Fruit fly (Drosophila melanogaster) whole organism, embryonic: ENCODE data around the gene CG5196.

ENCODE experiments used
- Atf3 ChIP-seq: fragments of 200-800 bp; sonication (Bioruptor generic); optimal IDR thresholded peaks from 3 replicates; lab custom pipeline; 2016; ENCODE audit warnings: missing biosample characterization, missing genetic modification characterization
- Awh ChIP-seq: fragments of 200-800 bp; sonication (Bioruptor generic); IDR thresholded peaks from 2 replicates; pipeline ENCODE4, ENCODE4 v1.3.6; 2022; ENCODE audit warnings: missing biosample characterization, missing genetic modification characterization
- Blimp-1 ChIP-seq: fragments of 200-800 bp; sonication (Bioruptor generic); optimal IDR thresholded peaks from 3 replicates; lab custom pipeline; 2018; ENCODE audit warnings: missing biosample characterization, missing genetic modification characterization, mild to moderate bottlenecking, moderate library complexity, missing genetic modification reagents
- Bteb2 ChIP-seq: fragments of 200-800 bp; sonication (Bioruptor generic); optimal IDR thresholded peaks from 2 replicates; lab custom pipeline; 2016; ENCODE audit warnings: missing biosample characterization, missing genetic modification characterization
- CG10543 ChIP-seq: fragments of 200-800 bp; sonication (Bioruptor generic); optimal IDR thresholded peaks from 3 replicates; lab custom pipeline; 2017; ENCODE audit warnings: missing biosample characterization, mild to moderate bottlenecking, missing genetic modification characterization, moderate library complexity
- CG10979 ChIP-seq: fragments of 200-800 bp; sonication (Bioruptor generic); optimal IDR thresholded peaks from 2 replicates; lab custom pipeline; 2018; ENCODE audit warnings: missing biosample characterization, mild to moderate bottlenecking, missing genetic modification characterization, moderate library complexity
- CG12659 ChIP-seq: fragments of 200-800 bp; sonication (Bioruptor generic); optimal IDR thresholded peaks from 3 replicates; lab custom pipeline; 2017; ENCODE audit warnings: mild to moderate bottlenecking, missing biosample characterization, missing genetic modification reagents, missing genetic modification characterization
- CG12744 ChIP-seq: fragments of 200-800 bp; sonication (Bioruptor generic); optimal IDR thresholded peaks from 2 replicates; lab custom pipeline; 2016; ENCODE audit warnings: missing biosample characterization, missing genetic modification characterization
- CG16813 ChIP-seq: fragments of 200-800 bp; sonication (Bioruptor generic); IDR thresholded peaks from 3 replicates; pipeline ENCODE4 v1.3.6; 2022; ENCODE audit warnings: missing biosample characterization, missing genetic modification characterization; ENCODE audit not compliant: partially characterized antibody
- CG17186 ChIP-seq: fragments of 200-800 bp; sonication (Bioruptor generic); optimal IDR thresholded peaks from 3 replicates; lab custom pipeline; 2017; ENCODE audit warnings: missing biosample characterization, missing genetic modification reagents, missing genetic modification characterization
- CG18011 ChIP-seq: fragments of 200-800 bp; sonication (Bioruptor generic); optimal IDR thresholded peaks from 2 replicates; lab custom pipeline; 2017; ENCODE audit warnings: missing biosample characterization, missing genetic modification characterization, mild to moderate bottlenecking, moderate library complexity, missing genotype
- CG30020 ChIP-seq: fragments of 200-800 bp; optimal IDR thresholded peaks from 2 replicates; lab custom pipeline; 2019; ENCODE audit warnings: missing biosample characterization, mild to moderate bottlenecking, missing genetic modification characterization, moderate library complexity
- CG31388 ChIP-seq: fragments of 200-800 bp; sonication (Bioruptor generic); optimal IDR thresholded peaks from 2 replicates; lab custom pipeline; 2016; ENCODE audit warnings: missing biosample characterization, missing genetic modification characterization
- CG3163 ChIP-seq: fragments of 200-800 bp; sonication (Bioruptor generic); optimal IDR thresholded peaks from 3 replicates; lab custom pipeline; 2016; ENCODE audit warnings: missing biosample characterization, missing genetic modification characterization
- CG8924 ChIP-seq: fragments of 200-800 bp; optimal IDR thresholded peaks from 3 replicates; lab custom pipeline; 2019; ENCODE audit warnings: missing biosample characterization, mild to moderate bottlenecking, missing genetic modification characterization, moderate library complexity
- Dll ChIP-seq: fragments of 200-800 bp; sonication (Bioruptor generic); IDR thresholded peaks from 4 replicates; pipeline ENCODE4 v1.3.6; 2022; ENCODE audit warnings: missing biosample characterization, missing genetic modification characterization; ENCODE audit not compliant: partially characterized antibody
- E2f2 ChIP-seq: fragments of 200-800 bp; sonication (Bioruptor generic); IDR thresholded peaks from 2 replicates; pipeline ENCODE4 v1.3.6; 2022; ENCODE audit warnings: missing biosample characterization, missing genetic modification characterization
- Eip74EF ChIP-seq, 2 experiments: fragments of 200-800 bp in 1 of 2; fragments of >200 bp in 1 of 2; sonication (Bioruptor generic) in 1 of 2; optimal IDR thresholded peaks; 2 replicates each; lab custom pipeline; 2017 to 2019; ENCODE audit warnings: missing biosample characterization in 2 of 2, missing genetic modification characterization in 2 of 2, mild to moderate bottlenecking in 1 of 2, moderate library complexity in 1 of 2
- Elba2 ChIP-seq: fragments of 200-800 bp; sonication (Bioruptor generic); optimal IDR thresholded peaks from 3 replicates; lab custom pipeline; 2016; ENCODE audit warnings: missing biosample characterization, missing genetic modification characterization
- Hmr ChIP-seq: fragments of 200-800 bp; sonication (Bioruptor generic); optimal IDR thresholded peaks from 3 replicates; lab custom pipeline; 2017; ENCODE audit warnings: mild to moderate bottlenecking, missing biosample characterization, missing genetic modification reagents, missing genetic modification characterization
- Myb ChIP-seq: fragments of 200-800 bp; sonication (Bioruptor generic); optimal IDR thresholded peaks from 2 replicates; lab custom pipeline; 2016; ENCODE audit warnings: missing biosample characterization, missing genetic modification characterization
- Rx ChIP-seq: fragments of 200-800 bp; sonication (Bioruptor generic); IDR thresholded peaks from 2 replicates; pipeline ENCODE4 v1.3.6; 2022; ENCODE audit warnings: missing biosample characterization, missing genetic modification characterization
- Sox102F ChIP-seq: fragments of 200-800 bp; sonication (Bioruptor generic); optimal IDR thresholded peaks from 2 replicates; lab custom pipeline; 2018; ENCODE audit warnings: missing biosample characterization, mild to moderate bottlenecking, missing genetic modification characterization, moderate library complexity
- al ChIP-seq: fragments of 200-800 bp; sonication (Bioruptor generic); IDR thresholded peaks from 2 replicates; pipeline ENCODE4 v1.3.6; 2022; ENCODE audit warnings: missing biosample characterization, missing genetic modification characterization
- chinmo ChIP-seq: fragments of 200-800 bp; sonication (Bioruptor generic); IDR thresholded peaks from 4 replicates; pipeline ENCODE4 v1.3.6; 2022; ENCODE audit warnings: missing biosample characterization, missing genetic modification characterization; ENCODE audit not compliant: partially characterized antibody
- corto ChIP-seq: fragments of 200-800 bp; sonication (Bioruptor generic); optimal IDR thresholded peaks from 2 replicates; lab custom pipeline; 2016; ENCODE audit warnings: missing biosample characterization, mild to moderate bottlenecking, missing genetic modification characterization, moderate library complexity
- crp ChIP-seq, 2 experiments: fragments of 200-800 bp; sonication (Bioruptor generic); optimal IDR thresholded peaks; 2 replicates in 1 of 2; 3 replicates in 1 of 2; lab custom pipeline; 2017; ENCODE audit warnings: missing biosample characterization in 2 of 2, missing genetic modification characterization in 2 of 2, mild to moderate bottlenecking in 1 of 2, moderate library complexity in 1 of 2
- disco-r ChIP-seq: fragments of 200-800 bp; sonication (Bioruptor generic); optimal IDR thresholded peaks from 2 replicates; lab custom pipeline; 2016; ENCODE audit warnings: missing biosample characterization, missing genetic modification characterization
- dysf ChIP-seq: fragments of 200-800 bp; sonication (Bioruptor generic); IDR thresholded peaks from 3 replicates; pipeline ENCODE4 v1.3.6; 2022; ENCODE audit warnings: missing biosample characterization, missing genetic modification characterization
- fd3F ChIP-seq: fragments of 200-800 bp; sonication (Bioruptor generic); optimal IDR thresholded peaks from 2 replicates; lab custom pipeline; 2018; ENCODE audit warnings: missing biosample characterization, mild to moderate bottlenecking, missing genetic modification characterization, moderate library complexity
- fru ChIP-seq: fragments of >200 bp; optimal IDR thresholded peaks from 2 replicates; lab custom pipeline; 2017
- gem ChIP-seq: fragments of 200-800 bp; sonication (Bioruptor generic); optimal IDR thresholded peaks from 2 replicates; lab custom pipeline; 2019; ENCODE audit warnings: missing biosample characterization, mild to moderate bottlenecking, missing genetic modification characterization, moderate library complexity
- grn ChIP-seq: fragments of 200-800 bp; sonication (Bioruptor generic); optimal IDR thresholded peaks from 3 replicates; lab custom pipeline; 2017; ENCODE audit warnings: missing biosample characterization, missing genetic modification characterization
- h ChIP-seq: fragments of >200 bp; optimal IDR thresholded peaks from 2 replicates; lab custom pipeline; 2017
- hbn ChIP-seq: fragments of 200-800 bp; sonication (Bioruptor generic); IDR thresholded peaks from 2 replicates; pipeline ENCODE4 v1.3.6; 2022; ENCODE audit warnings: missing biosample characterization, missing genetic modification characterization; ENCODE audit not compliant: partially characterized antibody
- ind ChIP-seq: fragments of 200-800 bp; sonication (Bioruptor generic); optimal IDR thresholded peaks from 3 replicates; lab custom pipeline; 2016; ENCODE audit warnings: missing biosample characterization, missing genetic modification characterization
- kay ChIP-seq: fragments of 200-800 bp; sonication (Bioruptor generic); optimal IDR thresholded peaks from 2 replicates; lab custom pipeline; 2016; ENCODE audit warnings: missing biosample characterization, missing genetic modification characterization
- kni ChIP-seq: fragments of 200-800 bp; sonication (Bioruptor generic); optimal IDR thresholded peaks from 3 replicates; lab custom pipeline; 2017; ENCODE audit warnings: mild to moderate bottlenecking, missing biosample characterization, missing genetic modification reagents, missing genetic modification characterization
- lov ChIP-seq, 2 experiments: fragments of 200-800 bp in 1 of 2; fragments of >200 bp in 1 of 2; sonication (Bioruptor generic) in 1 of 2; IDR thresholded peaks in 1 of 2; optimal IDR thresholded peaks in 1 of 2; 2 replicates in 1 of 2; 3 replicates in 1 of 2; pipeline versions ENCODE4 v1.3.6 to Lab custom; 2017 to 2022; ENCODE audit warnings: missing biosample characterization in 1 of 2, missing genetic modification characterization in 1 of 2
- mld ChIP-seq: fragments of 200-800 bp; sonication (Bioruptor generic); IDR thresholded peaks from 3 replicates; pipeline ENCODE4 v1.3.6; 2022; ENCODE audit warnings: missing biosample characterization, missing genetic modification characterization; ENCODE audit not compliant: partially characterized antibody
- onecut ChIP-seq: fragments of 200-800 bp; sonication (Bioruptor generic); IDR thresholded peaks from 2 replicates; pipeline ENCODE4 v1.3.6; 2022; ENCODE audit warnings: missing biosample characterization, missing genetic modification characterization
- pzg ChIP-seq: fragments of 200-800 bp; sonication (Bioruptor generic); optimal IDR thresholded peaks from 3 replicates; lab custom pipeline; 2018; ENCODE audit warnings: missing biosample characterization, mild to moderate bottlenecking, missing genetic modification characterization, moderate library complexity
- tll ChIP-seq, 2 experiments: fragments of 200-800 bp in 1 of 2; fragments of >200 bp in 1 of 2; sonication (Bioruptor generic) in 1 of 2; optimal IDR thresholded peaks; 2 replicates each; lab custom pipeline; 2017 to 2019; ENCODE audit warnings: missing biosample characterization in 2 of 2, missing genetic modification characterization in 2 of 2, mild to moderate bottlenecking in 1 of 2, moderate library complexity in 1 of 2
- trem ChIP-seq: fragments of 200-800 bp; optimal IDR thresholded peaks from 3 replicates; lab custom pipeline; 2019; ENCODE audit warnings: missing biosample characterization, mild to moderate bottlenecking, missing genetic modification characterization, moderate library complexity
- vfl ChIP-seq: fragments of 200-800 bp; sonication (Bioruptor generic); optimal IDR thresholded peaks from 2 replicates; lab custom pipeline; 2016; ENCODE audit warnings: missing biosample characterization, missing genetic modification characterization
- zen2 ChIP-seq: fragments of 200-800 bp; sonication (Bioruptor generic); IDR thresholded peaks from 3 replicates; pipeline ENCODE4 v1.3.6; 2022; ENCODE audit warnings: missing biosample characterization, missing genetic modification characterization; ENCODE audit not compliant: partially characterized antibody

Gene CG5196

DNA sequence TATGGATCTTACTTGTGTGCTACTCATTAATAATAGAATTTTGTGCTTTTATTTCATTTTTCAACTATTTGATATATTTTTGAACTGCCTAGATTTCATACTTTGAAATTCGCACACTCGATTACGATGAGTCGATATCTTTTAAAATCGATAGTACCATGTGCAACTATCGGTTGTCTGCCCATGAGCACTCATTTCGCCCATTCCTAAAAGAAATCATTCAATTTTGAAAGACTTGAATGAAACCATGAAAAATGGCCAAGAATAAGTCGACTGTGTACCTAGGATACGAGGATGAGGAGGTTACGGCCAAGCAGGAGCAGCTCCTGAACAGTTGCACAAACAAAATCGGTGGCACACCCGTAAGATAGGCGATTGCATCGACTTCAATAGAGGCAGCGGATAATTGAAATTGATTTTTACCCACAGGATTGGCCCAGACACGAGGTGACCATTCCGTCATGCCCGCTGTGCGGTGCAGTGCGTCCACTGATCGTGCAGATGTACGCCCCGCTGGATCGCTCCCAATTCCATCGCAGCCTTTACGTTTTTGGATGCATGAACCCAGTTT, 48.3 kb downstream of the CG5196 start, which contains the start of gene trus (continued):
- TF ChIP-seq fd3F (GFP tag; lab: Kevin White, UChicago) (no peak), mld (GFP tag; lab: Robert Waterston, UW) (0 out of 3 replicates have a peak, but pooled peaks have one; percentile 52), CG17186 (GFP tag; lab: Kevin White, UChicago) (peak; percentile 25), dysf (GFP tag; lab: Robert Waterston, UW) (no peak), onecut (GFP tag; lab: Robert Waterston, UW) (peak; percentile 90), CG12659 (GFP tag; lab: Kevin White, UChicago) (peak; percentile 24), vfl (GFP tag; lab: Kevin White, UChicago) (no peak), kni (GFP tag; lab: Kevin White, UChicago) (no peak), Blimp-1 (GFP tag; lab: Kevin White, UChicago) (no peak), CG18011 (no peak), E2f2 (GFP tag; lab: Robert Waterston, UW) (peak; percentile 91), trem (tag; lab: Kevin White, UChicago) (peak; percentile 39), CG31388 (GFP tag; lab: Kevin White, UChicago) (no peak), grn (GFP tag; lab: Kevin White, UChicago) (no peak), hbn (peak; percentile 91), chinmo (peak; percentile 87), CG16813 (GFP tag; lab: Robert Waterston, UW) (peak; percentile 73), CG12744 (no peak)
- TF ChIP-seq, all 482 proteins: peak for 65

DNA sequence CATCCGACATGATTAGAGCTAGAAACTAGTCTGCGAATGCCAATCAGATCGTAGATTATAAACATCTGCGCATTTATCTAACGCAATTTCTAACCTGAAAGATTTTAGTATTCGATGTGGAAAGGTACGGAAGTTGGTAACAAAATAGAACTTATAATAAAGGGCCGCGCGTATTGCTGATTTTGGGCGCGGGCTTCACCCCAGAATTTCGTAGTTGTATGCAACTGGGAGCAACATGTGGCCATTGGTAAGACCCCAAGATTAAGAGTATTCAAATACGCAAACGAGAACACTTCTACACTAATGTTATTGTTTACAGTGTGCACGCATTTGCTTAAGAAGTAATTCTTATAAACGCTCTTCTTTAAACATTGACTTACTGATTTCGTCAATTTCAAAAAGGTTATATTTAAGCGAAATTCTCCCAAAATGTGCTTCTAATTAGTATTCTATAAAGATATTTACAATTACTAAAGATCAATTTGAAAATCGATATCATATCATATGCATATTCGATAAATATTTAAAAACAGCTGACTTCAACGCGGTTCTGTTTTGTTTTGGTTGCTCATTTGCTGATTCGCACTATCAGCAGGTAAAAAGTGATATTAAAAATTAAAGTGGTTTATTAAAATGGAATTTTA, 51.9 kb downstream of the CG5196 start, which contains the start of the genes CG5961 and Polr3C:
Gene CG5961, minus strand, starts transcription at position 416 of the 644 bp plus-strand sequence.
Gene Polr3C, plus strand, starts transcription at position 536 of the 644 bp plus-strand sequence.
- TF ChIP-seq fru (lab: Kevin White, UChicago) (no peak), kay (no peak), CG17186 (GFP tag; lab: Kevin White, UChicago) (peak; percentile 26), Dll (GFP tag; lab: Robert Waterston, UW) (peak; percentile 43; the same call in 2 of the 4 replicates), crp (GFP tag; optimal IDR thresholded peaks at IDR 0.05; lab: Kevin White, UChicago) (peak; percentile 18 to 93), CG10979 (tag; lab: Kevin White, UChicago) (no peak), tll (GFP tag; optimal IDR thresholded peaks at IDR 0.05; lab: Kevin White, UChicago) (peak in 1 of 2 experiments; percentile 65), h (lab: Kevin White, UChicago) (no peak), Sox102F (GFP tag; lab: Kevin White, UChicago) (no peak), hbn (no peak), Hmr (GFP tag; lab: Kevin White, UChicago) (no peak), CG8924 (tag; lab: Kevin White, UChicago) (peak; percentile 15), Bteb2 (no peak), ind (no peak), CG10543 (GFP tag; lab: Kevin White, UChicago) (no peak), gem (tag; lab: Kevin White, UChicago) (no peak), onecut (GFP tag; lab: Robert Waterston, UW) (no peak), lov (optimal IDR thresholded peaks at IDR 0.05; lab: Kevin White, UChicago) (no peak), lov (GFP tag; IDR thresholded peaks at IDR 0.05; lab: Robert Waterston, UW) (no peak), CG3163 (GFP tag; lab: Kevin White, UChicago) (peak; percentile 35), CG30020 (peak; percentile 13), grn (GFP tag; lab: Kevin White, UChicago) (peak; percentile 24), al (GFP tag; lab: Robert Waterston, UW) (no peak), pzg (peak; percentile 63), corto (GFP tag; lab: Kevin White, UChicago) (no peak), Myb (GFP tag; lab: Kevin White, UChicago) (no peak), Rx (no peak), disco-r (GFP tag; lab: Kevin White, UChicago) (no peak), Atf3 (GFP tag; lab: Kevin White, UChicago) (no peak), Elba2 (GFP tag; lab: Kevin White, UChicago) (no peak), zen2 (no peak), Eip74EF (GFP tag; optimal IDR thresholded peaks at IDR 0.05; lab: Kevin White, UChicago) (no peak), Awh (no peak)
